Worm (Caenorhabditis elegans): ENCODE data around the gene fdgt-2.

DNA sequence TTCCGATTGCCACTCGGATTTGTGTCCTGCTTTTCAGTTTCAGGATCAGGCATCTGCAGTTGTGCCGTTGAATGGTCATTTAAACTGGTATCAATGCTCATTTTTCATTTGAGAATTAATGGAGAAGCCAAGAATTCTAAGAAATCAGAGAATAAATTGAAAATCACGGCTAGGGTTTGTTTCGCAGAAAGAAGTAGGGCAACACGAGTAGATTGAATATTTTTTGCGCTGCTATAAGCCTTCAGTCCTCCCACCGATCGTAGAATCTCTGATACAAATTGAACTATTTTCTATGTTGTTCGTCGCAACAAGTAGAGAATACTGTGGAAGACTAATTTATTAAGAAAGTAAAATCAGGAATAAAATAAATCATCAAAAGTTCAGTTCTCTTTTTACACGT, 19.6 kb downstream of the fdgt-2 start, which contains the start of gene acp-3:
- TF ChIP-seq ceh-58 (GFP tag; IDR thresholded peaks at IDR 0.05) (no peak), snpc-3.4 (tag; optimal IDR thresholded peaks at IDR 0.05) (no peak), F22D6.2 (tag; optimal IDR thresholded peaks at IDR 0.05) (no peak), Y53G8AR.9 (GFP tag; conservative IDR thresholded peaks at IDR 0.05) (no peak), chd-7 (tag; optimal IDR thresholded peaks at IDR 0.05) (no peak), pha-4 (tag; optimal IDR thresholded peaks at IDR 0.05) (no peak), ztf-18 (tag; optimal IDR thresholded peaks at IDR 0.05) (no peak), hlh-12 (tag; optimal IDR thresholded peaks at IDR 0.05) (no peak), nhr-120 (GFP tag; IDR thresholded peaks at IDR 0.05) (no peak)

Measured in whole organism, young adult.